Worm (Caenorhabditis elegans) whole organism, L2 larva: ENCODE results near the gene ifbp-1.

Source experiments
- C34F6.9 ChIP-seq: fragments of 150-350 bp; optimal IDR thresholded peaks from 2 replicates; lab custom pipeline; 2014; ENCODE audit warnings: missing biosample characterization, missing genetic modification characterization
- F13H6.1 ChIP-seq: sonication (generic microtip); optimal IDR thresholded peaks from 2 replicates; lab custom pipeline; 2016; ENCODE audit warnings: missing genetic modification characterization, missing compliant biosample characterization
- R02D3.7 ChIP-seq: fragments of 150-350 bp; optimal IDR thresholded peaks from 2 replicates; lab custom pipeline; 2014; ENCODE audit warnings: missing biosample characterization, missing genetic modification characterization
- ZK546.5 ChIP-seq: sonication (generic microtip); optimal IDR thresholded peaks from 2 replicates; lab custom pipeline; 2017; ENCODE audit warnings: missing biosample characterization, missing genetic modification characterization
- aly-2 ChIP-seq: fragments of 150-350 bp; optimal IDR thresholded peaks from 2 replicates; lab custom pipeline; 2014; ENCODE audit warnings: missing biosample characterization, missing genetic modification characterization
- ama-1 ChIP-seq: fragments of 150-350 bp; optimal IDR thresholded peaks from 2 replicates; lab custom pipeline; 2018; ENCODE audit warnings: inconsistent platforms
- ceh-16 ChIP-seq: fragments of 150-350 bp; optimal IDR thresholded peaks from 2 replicates; lab custom pipeline; 2014; ENCODE audit warnings: missing biosample characterization, missing genetic modification characterization
- ceh-82 ChIP-seq: fragments of 150-350 bp; optimal IDR thresholded peaks from 2 replicates; lab custom pipeline; 2014; ENCODE audit warnings: missing biosample characterization, missing genetic modification characterization
- crh-2 ChIP-seq: sonication (generic microtip); optimal IDR thresholded peaks from 2 replicates; lab custom pipeline; 2017; ENCODE audit warnings: missing biosample characterization, missing genetic modification characterization
- egl-27 ChIP-seq: sonication (generic microtip); optimal IDR thresholded peaks from 3 replicates; lab custom pipeline; 2017; ENCODE audit warnings: missing biosample characterization, missing genetic modification reagents, missing genetic modification characterization
- elt-1 ChIP-seq: fragments of 150-350 bp; optimal IDR thresholded peaks from 2 replicates; lab custom pipeline; 2014; ENCODE audit warnings: missing biosample characterization, missing genetic modification characterization
- elt-3 ChIP-seq: sonication (generic microtip); optimal IDR thresholded peaks from 2 replicates; lab custom pipeline; 2017; ENCODE audit warnings: missing biosample characterization, missing genetic modification characterization
- fos-1 ChIP-seq: fragments of 150-350 bp; optimal IDR thresholded peaks from 2 replicates; lab custom pipeline; 2014; ENCODE audit warnings: missing biosample characterization, missing genetic modification characterization
- lin-11 ChIP-seq: fragments of 150-350 bp; sonication (generic microtip); optimal IDR thresholded peaks from 2 replicates; lab custom pipeline; 2014; ENCODE audit warnings: missing biosample characterization, missing genetic modification characterization, inconsistent platforms, mixed read lengths
- lin-13 ChIP-seq: fragments of 150-350 bp; optimal IDR thresholded peaks from 2 replicates; lab custom pipeline; 2014; ENCODE audit warnings: missing biosample characterization, missing genetic modification reagents, missing genetic modification characterization
- mab-5 ChIP-seq: fragments of 150-350 bp; optimal IDR thresholded peaks from 2 replicates; lab custom pipeline; 2014; ENCODE audit warnings: missing biosample characterization, missing genetic modification characterization
- mbf-1 ChIP-seq: sonication (generic microtip); optimal IDR thresholded peaks from 2 replicates; lab custom pipeline; 2017; ENCODE audit warnings: missing biosample characterization, missing genetic modification characterization
- nhr-23 ChIP-seq: fragments of 150-350 bp; optimal IDR thresholded peaks from 2 replicates; lab custom pipeline; 2014; ENCODE audit warnings: missing biosample characterization, missing genetic modification reagents, missing genetic modification characterization
- nhr-237 ChIP-seq: fragments of 150-350 bp; optimal IDR thresholded peaks from 2 replicates; lab custom pipeline; 2014; ENCODE audit warnings: missing biosample characterization, missing genetic modification characterization
- nhr-25 ChIP-seq: fragments of 150-350 bp; sonication (generic microtip); optimal IDR thresholded peaks from 3 replicates; lab custom pipeline; 2014; ENCODE audit warnings: missing biosample characterization, missing genetic modification characterization
- nhr-6 ChIP-seq: fragments of 150-350 bp; optimal IDR thresholded peaks from 2 replicates; lab custom pipeline; 2014; ENCODE audit warnings: missing biosample characterization, missing genetic modification characterization
- nhr-77 ChIP-seq: fragments of 150-350 bp; optimal IDR thresholded peaks from 2 replicates; lab custom pipeline; 2014; ENCODE audit warnings: missing biosample characterization, missing genetic modification characterization
- peb-1 ChIP-seq: fragments of 150-350 bp; optimal IDR thresholded peaks from 2 replicates; lab custom pipeline; 2014; ENCODE audit warnings: missing biosample characterization, missing genetic modification characterization
- sem-4 ChIP-seq: fragments of 150-350 bp; optimal IDR thresholded peaks from 2 replicates; lab custom pipeline; 2014; ENCODE audit warnings: missing biosample characterization, missing genetic modification reagents, missing genetic modification characterization
- sma-9 ChIP-seq, 2 experiments: fragments of 150-350 bp in 1 of 2; sonication (generic microtip) in 1 of 2; optimal IDR thresholded peaks; 2 replicates each; lab custom pipeline; 2014 to 2016; ENCODE audit warnings: missing genetic modification characterization in 2 of 2, mild to moderate bottlenecking in 1 of 2, missing biosample characterization in 1 of 2, missing compliant biosample characterization in 1 of 2, missing genetic modification reagents in 1 of 2, moderate library complexity in 1 of 2
- snpc-4 ChIP-seq: fragments of 150-350 bp; optimal IDR thresholded peaks from 2 replicates; lab custom pipeline; 2014; ENCODE audit warnings: missing biosample characterization, missing genetic modification characterization
- unc-55 ChIP-seq: fragments of 150-350 bp; sonication (generic microtip); optimal IDR thresholded peaks from 3 replicates; lab custom pipeline; 2014; ENCODE audit warnings: missing biosample characterization, missing genetic modification reagents, missing genetic modification characterization
- unc-62 ChIP-seq: fragments of 150-350 bp; optimal IDR thresholded peaks from 2 replicates; lab custom pipeline; 2014; ENCODE audit warnings: missing biosample characterization, missing genetic modification reagents, missing genetic modification characterization
- ztf-1 ChIP-seq: fragments of 200-800 bp; sonication (Bioruptor generic); conservative IDR thresholded peaks from 2 replicates; pipeline ENCODE4 v1.3.6; 2022; ENCODE audit warnings: missing genetic modification characterization, missing compliant biosample characterization
- ztf-11 ChIP-seq: sonication (generic microtip); optimal IDR thresholded peaks from 2 replicates; lab custom pipeline; 2017; ENCODE audit warnings: missing biosample characterization, missing genetic modification characterization
- ztf-4 ChIP-seq: fragments of 150-350 bp; optimal IDR thresholded peaks from 2 replicates; lab custom pipeline; 2014; ENCODE audit warnings: missing biosample characterization, missing genetic modification characterization

Gene ifbp-1

DNA sequence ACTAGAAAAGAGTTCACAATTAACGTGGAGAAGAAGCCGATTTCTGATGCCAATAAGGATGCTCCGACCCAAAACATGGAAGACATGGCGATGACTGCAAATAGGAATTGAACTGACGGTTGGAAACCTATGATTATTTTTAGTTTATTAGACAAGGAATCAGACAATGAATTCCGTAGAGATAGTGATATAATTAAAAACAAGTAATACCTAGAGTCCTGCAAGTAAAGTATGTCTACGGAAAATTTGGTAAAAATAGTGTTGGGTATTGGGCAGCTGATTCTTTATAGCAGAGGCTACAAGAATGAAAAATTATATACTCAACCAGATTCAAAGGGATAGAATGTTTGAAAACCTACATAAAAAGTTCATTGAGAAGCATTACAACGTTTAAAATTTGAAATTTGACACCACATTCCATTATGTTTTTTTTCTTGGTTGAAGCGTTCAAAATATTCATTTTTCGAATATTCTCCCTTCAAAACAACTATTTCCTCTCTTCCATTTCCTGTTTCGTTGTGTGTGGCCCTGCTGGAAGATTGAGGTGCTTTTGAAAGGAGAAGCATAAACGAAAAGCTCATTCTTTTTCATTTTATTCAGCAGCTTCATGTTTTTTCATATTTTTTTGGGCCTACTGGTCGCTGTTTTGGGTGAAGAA, 40.3 kb downstream of the ifbp-1 start, which contains the start of the genes str-4 and lgc-48:
str-4 (minus strand) TSS at position 101 of the 658 bp plus-strand sequence.
lgc-48 (plus strand) TSS at position 608 of the 658 bp plus-strand sequence.
- no peak for TF ChIP-seq snpc-4
- no peak for TF ChIP-seq mbf-1 (tag; lab: Kevin White, UChicago)
- no peak for TF ChIP-seq nhr-23 (tag; lab: Kevin White, UChicago)
- TF ChIP-seq lin-13 (GFP tag; lab: Kevin White, UChicago) = no peak
- TF ChIP-seq ceh-82 (tag; lab: Kevin White, UChicago) = no peak
- TF ChIP-seq ztf-11 (tag; lab: Kevin White, UChicago) = no peak
- no peak for TF ChIP-seq ceh-16
- no peak for TF ChIP-seq sem-4
- TF ChIP-seq elt-3 (tag; lab: Kevin White, UChicago) = no peak
- no peak for TF ChIP-seq mab-5 (tag; lab: Kevin White, UChicago)
- no peak for TF ChIP-seq unc-62 (GFP tag; lab: Kevin White, UChicago)
- TF ChIP-seq egl-27 (tag; lab: Kevin White, UChicago) = no peak

DNA sequence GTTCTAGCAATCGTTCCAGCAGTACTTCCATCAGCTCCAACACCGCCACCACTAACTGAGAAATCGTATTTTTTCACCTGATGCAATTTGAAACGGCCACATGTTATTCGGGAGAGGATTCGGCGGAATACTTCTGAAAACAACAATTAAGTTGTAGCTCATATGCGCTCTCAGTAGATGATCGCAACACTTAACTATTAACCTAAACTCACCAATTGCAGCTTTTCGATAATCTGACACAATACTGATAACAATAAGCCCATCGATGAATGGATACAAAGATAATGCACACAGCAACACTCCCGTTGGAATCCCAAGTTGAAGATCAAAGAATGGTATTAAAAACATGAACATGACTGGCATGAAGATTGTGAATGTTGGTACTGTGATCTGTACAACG, 42.0 kb downstream of the ifbp-1 start:
- no peak for TF ChIP-seq sem-4
- no peak for TF ChIP-seq nhr-237 (tag; lab: Kevin White, UChicago)
- no peak for TF ChIP-seq egl-27 (tag; lab: Kevin White, UChicago)
- no peak for TF ChIP-seq ceh-82 (tag; lab: Kevin White, UChicago)
- no peak for TF ChIP-seq lin-13 (GFP tag; lab: Kevin White, UChicago)
- TF ChIP-seq nhr-6 (tag; lab: Kevin White, UChicago) = no peak
- no peak for TF ChIP-seq crh-2 (tag; lab: Kevin White, UChicago)
- TF ChIP-seq nhr-77 (tag; lab: Kevin White, UChicago) = no peak
- no peak for TF ChIP-seq ztf-4 (tag; lab: Kevin White, UChicago)
- TF ChIP-seq ztf-11 (tag; lab: Kevin White, UChicago) = no peak
- TF ChIP-seq elt-1 (tag; lab: Kevin White, UChicago) = no peak
- TF ChIP-seq elt-3 (tag; lab: Kevin White, UChicago) = no peak
- no peak for TF ChIP-seq ztf-1 (GFP tag; lab: Robert Waterston, UW)

DNA sequence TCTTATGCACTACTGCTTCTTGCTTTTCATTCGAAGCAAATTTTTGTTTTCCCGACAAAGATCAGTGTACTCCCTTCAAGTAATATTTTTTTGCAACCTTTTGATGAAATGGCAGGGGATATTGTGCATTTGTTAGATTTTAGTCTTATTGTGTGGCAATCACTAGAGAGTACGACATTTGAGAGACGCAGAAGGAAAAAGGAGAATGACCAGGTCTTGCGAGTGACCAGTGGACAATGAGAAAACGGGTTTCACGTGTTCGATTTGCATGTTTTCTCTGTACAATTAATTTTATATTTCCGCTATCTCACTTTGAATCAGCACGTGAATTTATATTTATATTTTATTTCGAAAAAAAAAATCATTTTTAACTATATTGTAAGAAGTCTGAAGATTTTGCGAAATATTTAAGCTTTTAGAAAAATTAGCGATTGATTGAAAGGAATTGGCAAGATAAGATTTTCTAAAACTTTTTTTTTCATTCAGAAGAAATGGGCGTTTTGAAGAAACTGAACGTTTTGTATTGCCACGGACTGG, 44.1 kb downstream of the ifbp-1 start, which contains the start of gene C50B6.9:
C50B6.9 (plus strand) TSS at position 487 of the 537 bp plus-strand sequence.
- TF ChIP-seq ZK546.5 (tag; lab: Kevin White, UChicago) (no peak), nhr-25 (tag; lab: Kevin White, UChicago) (no peak), F13H6.1 (peak; percentile 3), lin-11 (tag; lab: Kevin White, UChicago) (no peak)

DNA sequence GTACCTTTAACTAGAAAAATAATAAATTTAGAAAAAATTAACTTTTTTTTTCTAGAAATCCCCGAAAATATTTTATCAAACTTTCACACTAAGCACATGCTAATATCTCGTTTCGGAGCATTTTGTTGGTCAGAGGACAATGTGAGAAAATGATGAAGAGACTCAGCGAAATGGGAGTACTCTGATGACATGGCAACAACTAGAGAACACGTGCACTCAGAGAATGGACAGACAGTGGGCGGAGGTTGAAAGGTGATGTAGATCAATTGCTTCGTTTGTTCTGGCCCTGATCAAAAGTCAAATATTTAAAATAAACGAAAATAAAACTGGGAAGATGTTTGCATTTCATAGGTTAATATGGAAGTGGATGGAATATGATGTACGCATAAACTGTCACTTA, 45.6 kb downstream of the ifbp-1 start:
- no peak for TF ChIP-seq egl-27 (tag; lab: Kevin White, UChicago)
- TF ChIP-seq sma-9 (GFP tag; optimal IDR thresholded peaks at IDR 0.05; lab: Kevin White, UChicago) = peak; percentile 68
- no peak for TF ChIP-seq sma-9 (tag; optimal IDR thresholded peaks at IDR 0.05; lab: Kevin White, UChicago)
- TF ChIP-seq, all 48 proteins: peak for 1

DNA sequence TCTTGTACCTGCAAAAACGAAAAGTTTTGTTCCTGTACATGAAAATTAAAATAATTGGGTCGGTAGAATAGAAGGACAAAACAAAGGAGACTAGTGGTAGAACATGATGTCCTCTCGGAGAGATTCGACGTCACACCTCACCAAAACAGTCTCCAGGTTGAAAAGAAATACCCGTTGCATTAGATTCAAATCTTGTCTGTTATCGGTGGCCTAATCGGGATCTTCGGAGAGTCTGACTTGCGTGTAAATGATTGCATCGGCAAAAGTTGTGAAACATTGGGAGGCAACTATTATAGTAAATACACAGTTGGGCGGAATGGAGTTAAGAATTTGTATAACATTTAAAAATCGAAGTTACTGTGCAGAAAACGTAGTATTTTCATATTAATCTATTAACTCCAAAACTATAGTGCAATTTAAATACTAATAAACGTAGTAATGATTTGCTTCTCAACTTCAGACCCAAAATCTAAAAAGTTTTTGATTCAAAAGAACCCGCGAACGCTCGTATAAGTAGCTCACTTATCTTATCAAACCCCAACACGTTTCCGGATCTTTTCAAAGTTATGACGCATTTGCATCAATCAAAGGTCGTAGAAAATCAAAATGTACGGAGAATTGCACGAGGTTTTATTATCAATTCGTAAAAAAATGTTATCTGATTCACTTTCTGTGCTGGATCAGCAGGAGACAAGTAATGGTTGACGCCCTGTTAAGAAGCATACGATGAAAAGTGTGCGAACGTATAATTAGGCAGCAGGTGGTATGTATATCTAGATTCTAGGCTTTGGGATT, 46.5 kb downstream of the ifbp-1 start, which contains the start of gene nhr-168:
nhr-168 (minus strand) TSS at position 486 of the 795 bp plus-strand sequence.
- no peak for TF ChIP-seq nhr-25 (tag; lab: Kevin White, UChicago)
- TF ChIP-seq ceh-16 = peak; percentile 66
- peak; percentile 80 for TF ChIP-seq sma-9 (GFP tag; optimal IDR thresholded peaks at IDR 0.05; lab: Kevin White, UChicago)
- TF ChIP-seq sma-9 (tag; optimal IDR thresholded peaks at IDR 0.05; lab: Kevin White, UChicago) = no peak
- TF ChIP-seq nhr-23 (tag; lab: Kevin White, UChicago) = peak; percentile 80
- no peak for TF ChIP-seq lin-11 (tag; lab: Kevin White, UChicago)
- TF ChIP-seq elt-1 (tag; lab: Kevin White, UChicago) = peak; percentile 92
- TF ChIP-seq fos-1 (tag; lab: Kevin White, UChicago) = peak; percentile 65

DNA sequence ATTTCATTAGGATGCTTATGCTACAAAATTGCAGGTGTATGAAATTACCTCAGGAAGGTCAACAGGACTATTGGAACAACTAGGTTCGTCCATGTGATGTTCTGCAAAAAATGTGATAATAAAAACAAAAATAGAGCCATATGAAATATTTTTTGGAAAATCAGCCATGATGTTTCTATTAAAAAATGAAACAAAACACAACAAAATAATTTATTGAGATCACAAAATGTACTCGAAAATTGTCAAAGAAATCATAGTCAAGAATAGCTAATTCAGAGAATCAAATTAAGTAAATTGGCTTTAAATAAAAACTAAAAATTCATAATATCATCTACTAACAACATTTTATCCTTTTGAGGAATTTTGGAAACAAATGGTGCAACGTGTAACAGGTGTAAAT, 49.1 kb downstream of the ifbp-1 start, which contains the start of gene nhr-129:
nhr-129 (minus strand) TSS at position 101 of the 400 bp plus-strand sequence.
- TF ChIP-seq F13H6.1 (no peak), ZK546.5 (tag; lab: Kevin White, UChicago) (no peak), unc-55 (GFP tag; lab: Kevin White, UChicago) (no peak), sma-9 (GFP tag; optimal IDR thresholded peaks at IDR 0.05; lab: Kevin White, UChicago) (no peak), sma-9 (tag; optimal IDR thresholded peaks at IDR 0.05; lab: Kevin White, UChicago) (no peak), R02D3.7 (tag; lab: Kevin White, UChicago) (no peak), unc-62 (GFP tag; lab: Kevin White, UChicago) (no peak), ama-1 (no peak), ztf-11 (tag; lab: Kevin White, UChicago) (no peak), snpc-4 (no peak), C34F6.9 (tag; lab: Kevin White, UChicago) (no peak), aly-2 (tag; lab: Kevin White, UChicago) (no peak), ceh-82 (tag; lab: Kevin White, UChicago) (no peak), elt-1 (tag; lab: Kevin White, UChicago) (no peak), nhr-237 (tag; lab: Kevin White, UChicago) (no peak), peb-1 (no peak), ztf-4 (tag; lab: Kevin White, UChicago) (no peak)
